Worm (Caenorhabditis elegans) whole organism, L1 larva: ENCODE measurements around the gene lir-1.
A peak's percentile ranks its signal among the peaks of the same experiment; 100 is the strongest.

Source experiments
- C04F5.9 ChIP-seq: sonication (generic microtip); optimal IDR thresholded peaks from 2 replicates; lab custom pipeline; 2016; ENCODE audit warnings: missing genetic modification characterization, missing compliant biosample characterization
- aha-1 ChIP-seq: fragments of 150-350 bp; optimal IDR thresholded peaks from 2 replicates; lab custom pipeline; 2014; ENCODE audit warnings: missing biosample characterization, missing genetic modification characterization
- blmp-1 ChIP-seq: fragments of 150-350 bp; optimal IDR thresholded peaks from 2 replicates; lab custom pipeline; 2014; ENCODE audit warnings: missing biosample characterization, missing genetic modification characterization
- ceh-63 ChIP-seq: fragments of 200-800 bp; sonication (Bioruptor generic); optimal IDR thresholded peaks from 2 replicates; lab custom pipeline; 2018; ENCODE audit warnings: mild to moderate bottlenecking, missing genetic modification characterization, missing compliant biosample characterization
- ceh-8 ChIP-seq: fragments of 200-800 bp; sonication (Bioruptor generic); optimal IDR thresholded peaks from 2 replicates; lab custom pipeline; 2018; ENCODE audit warnings: mild to moderate bottlenecking, missing genetic modification characterization, moderate library complexity, missing compliant biosample characterization
- ceh-82 ChIP-seq, 3 experiments: fragments of 150-350 bp in 1 of 3; sonication (generic microtip) in 2 of 3; optimal IDR thresholded peaks; 2 replicates each; lab custom pipeline; 2014 to 2017; ENCODE audit warnings: missing biosample characterization in 3 of 3, missing genetic modification characterization in 3 of 3
- ces-1 ChIP-seq: fragments of 150-350 bp; optimal IDR thresholded peaks from 2 replicates; lab custom pipeline; 2014; ENCODE audit warnings: missing biosample characterization, missing genetic modification reagents, missing genetic modification characterization
- dsc-1 ChIP-seq: sonication (generic microtip); optimal IDR thresholded peaks from 2 replicates; lab custom pipeline; 2016; ENCODE audit warnings: mild to moderate bottlenecking, missing genetic modification characterization, missing compliant biosample characterization
- efl-1 ChIP-seq, 4 experiments: fragments of 150-350 bp; optimal IDR thresholded peaks in 3 of 4; peaks in 1 of 4; 1 replicate in 1 of 4; 2 replicates in 3 of 4; lab custom pipeline; 2014; ENCODE audit warnings: missing biosample characterization in 2 of 4, missing genetic modification characterization in 2 of 4, missing genetic modification reagents in 2 of 4
- efl-3 ChIP-seq: fragments of 200-800 bp; sonication (Bioruptor generic); optimal IDR thresholded peaks from 2 replicates; lab custom pipeline; 2018; ENCODE audit warnings: mild to moderate bottlenecking, missing genetic modification characterization, missing compliant biosample characterization
- egl-13 ChIP-seq: sonication (generic microtip); optimal IDR thresholded peaks from 2 replicates; lab custom pipeline; 2016; ENCODE audit warnings: missing genotype, missing genetic modification reagents, missing genetic modification characterization, missing compliant biosample characterization
- elt-3 ChIP-seq, 6 experiments: fragments of 150-350 bp in 1 of 6; sonication (generic microtip); optimal IDR thresholded peaks; 2 replicates each; lab custom pipeline; 2017 to 2018; ENCODE audit warnings: missing biosample characterization in 6 of 6, missing genetic modification characterization in 6 of 6, inconsistent platforms in 1 of 6
- fkh-10 ChIP-seq: sonication (generic microtip); optimal IDR thresholded peaks from 2 replicates; lab custom pipeline; 2017; ENCODE audit warnings: missing biosample characterization, missing genetic modification reagents, missing genetic modification characterization
- hlh-17 ChIP-seq: fragments of 200-800 bp; sonication (Bioruptor generic); optimal IDR thresholded peaks from 2 replicates; lab custom pipeline; 2018; ENCODE audit warnings: missing genetic modification characterization, mild to moderate bottlenecking, missing compliant biosample characterization, moderate library complexity, borderline replicate concordance
- hlh-4 ChIP-seq: sonication (generic microtip); optimal IDR thresholded peaks from 2 replicates; lab custom pipeline; 2016; ENCODE audit warnings: mild to moderate bottlenecking, missing genetic modification characterization, missing compliant biosample characterization
- irx-1 ChIP-seq: sonication (generic microtip); optimal IDR thresholded peaks from 2 replicates; lab custom pipeline; 2016; ENCODE audit warnings: missing genetic modification characterization, missing compliant biosample characterization
- isw-1 ChIP-seq: fragments of 200-800 bp; sonication (Bioruptor generic); IDR thresholded peaks from 2 replicates; pipeline ENCODE4 v1.3.6; 2022; ENCODE audit warnings: missing genetic modification characterization, missing compliant biosample characterization
- jun-1 ChIP-seq: fragments of 150-350 bp; optimal IDR thresholded peaks from 2 replicates; lab custom pipeline; 2014; ENCODE audit warnings: missing biosample characterization, missing genetic modification reagents, missing genetic modification characterization
- lin-14 ChIP-seq: fragments of 200-800 bp; sonication (Bioruptor generic); optimal IDR thresholded peaks from 2 replicates; lab custom pipeline; 2018; ENCODE audit warnings: mild to moderate bottlenecking, missing genetic modification characterization, moderate library complexity, missing compliant biosample characterization
- lin-15B ChIP-seq: fragments of 150-350 bp; sonication (generic microtip); optimal IDR thresholded peaks from 3 replicates; lab custom pipeline; 2014; ENCODE audit warnings: missing biosample characterization, missing genetic modification characterization
- lin-39 ChIP-seq: fragments of 150-350 bp; optimal IDR thresholded peaks from 2 replicates; lab custom pipeline; 2014; ENCODE audit warnings: missing biosample characterization, missing genetic modification reagents, missing genetic modification characterization
- lir-3 ChIP-seq: sonication (generic microtip); optimal IDR thresholded peaks from 2 replicates; lab custom pipeline; 2016; ENCODE audit warnings: mild to moderate bottlenecking, missing genetic modification characterization, moderate library complexity, missing compliant biosample characterization; ENCODE audit not compliant: poor library complexity
- lsy-2 ChIP-seq, 2 experiments: fragments of 150-350 bp; optimal IDR thresholded peaks; 2 replicates each; lab custom pipeline; 2014; ENCODE audit warnings: missing biosample characterization in 2 of 2, missing genetic modification characterization in 2 of 2
- mab-9 ChIP-seq: fragments of 200-800 bp; sonication (Bioruptor generic); IDR thresholded peaks from 2 replicates; pipeline ENCODE4 v1.3.6; 2022; ENCODE audit warnings: missing genetic modification reagents, missing genetic modification characterization, missing compliant biosample characterization
- mep-1 ChIP-seq: fragments of 150-350 bp; optimal IDR thresholded peaks from 2 replicates; lab custom pipeline; 2014; ENCODE audit warnings: missing biosample characterization, missing genetic modification characterization
- nhr-20 ChIP-seq: sonication (generic microtip); optimal IDR thresholded peaks from 2 replicates; lab custom pipeline; 2016; ENCODE audit warnings: mild to moderate bottlenecking, missing genetic modification characterization, missing compliant biosample characterization
- nhr-28 ChIP-seq: fragments of 150-350 bp; optimal IDR thresholded peaks from 2 replicates; lab custom pipeline; 2014; ENCODE audit warnings: missing biosample characterization, missing genetic modification characterization
- nhr-47 ChIP-seq: sonication (generic microtip); optimal IDR thresholded peaks from 2 replicates; lab custom pipeline; 2016; ENCODE audit warnings: mild to moderate bottlenecking, missing genetic modification characterization, moderate library complexity, missing compliant biosample characterization
- nhr-71 ChIP-seq: sonication (generic microtip); optimal IDR thresholded peaks from 2 replicates; lab custom pipeline; 2016; ENCODE audit warnings: mild to moderate bottlenecking, missing genetic modification characterization, moderate library complexity, missing compliant biosample characterization
- nhr-76 ChIP-seq: sonication (generic microtip); optimal IDR thresholded peaks from 2 replicates; lab custom pipeline; 2017; ENCODE audit warnings: missing biosample characterization, missing genetic modification characterization
- nhr-77 ChIP-seq: fragments of 150-350 bp; optimal IDR thresholded peaks from 2 replicates; lab custom pipeline; 2014; ENCODE audit warnings: missing biosample characterization, missing genetic modification characterization
- snpc-4 ChIP-seq: fragments of 150-350 bp; optimal IDR thresholded peaks from 2 replicates; lab custom pipeline; 2014; ENCODE audit warnings: missing biosample characterization, missing genetic modification characterization
- snu-23 ChIP-seq: sonication (generic microtip); optimal IDR thresholded peaks from 2 replicates; lab custom pipeline; 2016; ENCODE audit warnings: missing genetic modification characterization, missing compliant biosample characterization
- sox-4 ChIP-seq: sonication (generic microtip); optimal IDR thresholded peaks from 2 replicates; lab custom pipeline; 2016; ENCODE audit warnings: missing genetic modification characterization, missing compliant biosample characterization
- swsn-7 ChIP-seq: sonication (generic microtip); optimal IDR thresholded peaks from 2 replicates; lab custom pipeline; 2016; ENCODE audit warnings: missing genetic modification characterization, missing compliant biosample characterization
- tlp-1 ChIP-seq: fragments of 150-350 bp; optimal IDR thresholded peaks from 2 replicates; lab custom pipeline; 2014; ENCODE audit warnings: missing biosample characterization, missing genetic modification characterization
- unc-130 ChIP-seq: fragments of 150-350 bp; optimal IDR thresholded peaks from 2 replicates; lab custom pipeline; 2017; ENCODE audit warnings: missing biosample characterization, missing genetic modification characterization, inconsistent platforms
- unc-86 ChIP-seq: sonication (generic microtip); optimal IDR thresholded peaks from 2 replicates; lab custom pipeline; 2016; ENCODE audit warnings: missing genetic modification characterization, missing compliant biosample characterization
- unc-98 ChIP-seq: fragments of 200-800 bp; sonication (Bioruptor generic); IDR thresholded peaks from 2 replicates; pipeline ENCODE4 v1.3.6; 2022; ENCODE audit warnings: missing genetic modification characterization, missing compliant biosample characterization
- ztf-11 ChIP-seq, 2 experiments: sonication (generic microtip); optimal IDR thresholded peaks; 2 replicates each; lab custom pipeline; 2016 to 2017; ENCODE audit warnings: missing genetic modification characterization in 2 of 2, missing biosample characterization in 1 of 2, missing compliant biosample characterization in 1 of 2

The lir-1 gene

ce11 chrII:7708540-7708939, 36.7 kb downstream of the lir-1 start, which contains the start of gene B0495.9 (continued):
- TF ChIP-seq tlp-1 (no peak), hlh-17 (GFP tag; lab: Kevin White, UChicago) (no peak), mab-9 (peak; percentile 58; the same call in 1 of the 2 replicates), nhr-28 (tag; lab: Kevin White, UChicago) (no peak), dsc-1 (tag; lab: Kevin White, UChicago) (peak; percentile 50), C04F5.9 (peak; percentile 26), snpc-4 (peak; percentile 23), lin-14 (GFP tag; lab: Kevin White, UChicago) (peak; percentile 42), elt-3 (tag; optimal IDR thresholded peaks at IDR 0.05; lab: Kevin White, UChicago) (peak in 1 of 6 experiments; percentile 14), snu-23 (GFP tag; lab: Kevin White, UChicago) (peak; percentile 68), efl-3 (GFP tag; lab: Kevin White, UChicago) (no peak), ztf-11 (tag; optimal IDR thresholded peaks at IDR 0.05; lab: Kevin White, UChicago) (peak in 1 of 2 experiments; percentile 55), blmp-1 (peak; percentile 3), nhr-77 (tag; lab: Kevin White, UChicago) (no peak), lir-3 (tag; lab: Kevin White, UChicago) (peak; percentile 26), mep-1 (tag; lab: Kevin White, UChicago) (no peak), lin-39 (tag; lab: Kevin White, UChicago) (peak; percentile 31), lin-15B (tag; lab: Kevin White, UChicago) (no peak)

DNA sequence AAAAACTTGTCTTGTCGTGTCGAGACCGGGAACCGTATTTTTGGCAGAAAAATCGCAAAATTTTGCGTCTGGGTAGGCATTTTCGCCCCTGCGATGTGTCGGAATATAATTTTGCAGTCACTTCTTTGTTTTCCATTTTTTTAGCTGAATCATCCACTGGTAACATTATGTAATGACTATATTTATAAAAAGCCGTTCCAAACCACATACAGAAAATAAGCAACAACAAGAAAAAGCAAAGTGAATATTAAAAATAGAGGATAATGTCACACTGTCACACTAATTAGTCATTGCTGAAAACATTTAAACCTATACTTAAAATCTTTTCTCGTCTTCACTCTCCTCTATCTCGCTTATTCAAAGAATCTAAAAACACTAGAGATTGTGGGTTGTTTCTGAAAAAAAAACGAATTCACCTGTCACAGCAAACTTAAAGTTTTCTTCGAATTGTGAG, 37.5 kb downstream of the lir-1 start, which contains the start of gene sre-1:
Gene sre-1 (plus strand): TSS at position 404 of the 454 bp plus-strand sequence.
- TF ChIP-seq ceh-63 (GFP tag; lab: Kevin White, UChicago) (no peak), efl-1 (optimal IDR thresholded peaks at IDR 0.05; lab: Kevin White, UChicago) (no peak), efl-1 (GFP tag; optimal IDR thresholded peaks at IDR 0.05 in 1 of 2; lab: Kevin White, UChicago) (peak in 1 of 2 experiments; percentile 90), nhr-77 (tag; lab: Kevin White, UChicago) (no peak), hlh-4 (peak; percentile 58), aha-1 (no peak), nhr-71 (tag; lab: Kevin White, UChicago) (peak; percentile 28)
- TF ChIP-seq, all 84 proteins: peak for 3

DNA sequence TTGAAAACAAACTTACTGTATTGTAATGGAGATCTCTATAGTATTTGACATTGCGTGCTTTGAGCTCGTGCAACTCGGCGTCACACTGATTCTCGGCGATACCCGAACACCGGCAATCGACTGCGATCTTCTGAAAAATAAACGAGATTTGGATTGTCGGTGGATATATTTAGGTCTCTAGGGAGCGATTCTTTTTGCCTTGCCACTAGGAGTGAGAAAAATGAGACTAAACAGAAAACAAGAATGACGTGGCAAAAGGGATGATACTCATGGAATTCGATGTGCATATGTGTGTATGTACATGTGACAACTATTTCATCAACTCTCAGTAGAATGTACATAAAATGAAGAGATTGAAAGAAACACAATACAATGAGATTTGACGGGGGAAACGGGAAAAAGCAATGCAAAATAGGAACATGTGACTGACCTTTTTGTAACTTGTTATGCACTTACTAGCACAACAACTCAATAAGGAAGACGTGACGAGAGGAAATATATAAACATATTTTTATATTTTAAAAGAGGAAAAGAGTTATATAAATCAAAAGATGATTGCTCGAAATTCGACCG, 42.9 kb downstream of the lir-1 start:
- TF ChIP-seq sox-4 (tag; lab: Kevin White, UChicago), result no peak
- TF ChIP-seq swsn-7 (tag; lab: Kevin White, UChicago), result no peak
- no peak for TF ChIP-seq nhr-76
- TF ChIP-seq nhr-71 (tag; lab: Kevin White, UChicago), result peak; percentile 49
- TF ChIP-seq fkh-10 (GFP tag; lab: Kevin White, UChicago), result peak; percentile 95
- no peak for TF ChIP-seq egl-13
- no peak for TF ChIP-seq isw-1 (GFP tag; lab: Robert Waterston, UW)
- TF ChIP-seq ces-1 (GFP tag; lab: Kevin White, UChicago), result peak; percentile 39
- TF ChIP-seq unc-98 (GFP tag; lab: Robert Waterston, UW), result no peak
- TF ChIP-seq lin-14 (GFP tag; lab: Kevin White, UChicago), result peak; percentile 86
- TF ChIP-seq jun-1 (tag; lab: Kevin White, UChicago), result no peak
- TF ChIP-seq efl-1 (optimal IDR thresholded peaks at IDR 0.05; lab: Kevin White, UChicago), result no peak
- TF ChIP-seq efl-1 (GFP tag; optimal IDR thresholded peaks at IDR 0.05 in 1 of 2; lab: Kevin White, UChicago), result peak in 1 of 2 experiments; percentile 79
- no peak for TF ChIP-seq nhr-20
- TF ChIP-seq unc-86 (tag; lab: Kevin White, UChicago), result peak; percentile 20
- TF ChIP-seq mep-1 (tag; lab: Kevin White, UChicago), result no peak
- no peak for TF ChIP-seq ceh-82 (tag; optimal IDR thresholded peaks at IDR 0.05; lab: Kevin White, UChicago)
- peak; percentile 29 to 43 for TF ChIP-seq lsy-2 (tag; optimal IDR thresholded peaks at IDR 0.05; lab: Kevin White, UChicago)
- TF ChIP-seq snpc-4, result no peak
- TF ChIP-seq ceh-8 (GFP tag; lab: Kevin White, UChicago), result peak; percentile 42
- TF ChIP-seq unc-130, result no peak
- no peak for TF ChIP-seq ceh-63 (GFP tag; lab: Kevin White, UChicago)
- TF ChIP-seq nhr-47 (tag; lab: Kevin White, UChicago), result peak; percentile 23
- TF ChIP-seq irx-1 (tag; lab: Kevin White, UChicago), result peak; percentile 25
